Worm (Caenorhabditis elegans): ENCODE results near the gene Y39A3A.4.

The Y39A3A.4 gene

DNA sequence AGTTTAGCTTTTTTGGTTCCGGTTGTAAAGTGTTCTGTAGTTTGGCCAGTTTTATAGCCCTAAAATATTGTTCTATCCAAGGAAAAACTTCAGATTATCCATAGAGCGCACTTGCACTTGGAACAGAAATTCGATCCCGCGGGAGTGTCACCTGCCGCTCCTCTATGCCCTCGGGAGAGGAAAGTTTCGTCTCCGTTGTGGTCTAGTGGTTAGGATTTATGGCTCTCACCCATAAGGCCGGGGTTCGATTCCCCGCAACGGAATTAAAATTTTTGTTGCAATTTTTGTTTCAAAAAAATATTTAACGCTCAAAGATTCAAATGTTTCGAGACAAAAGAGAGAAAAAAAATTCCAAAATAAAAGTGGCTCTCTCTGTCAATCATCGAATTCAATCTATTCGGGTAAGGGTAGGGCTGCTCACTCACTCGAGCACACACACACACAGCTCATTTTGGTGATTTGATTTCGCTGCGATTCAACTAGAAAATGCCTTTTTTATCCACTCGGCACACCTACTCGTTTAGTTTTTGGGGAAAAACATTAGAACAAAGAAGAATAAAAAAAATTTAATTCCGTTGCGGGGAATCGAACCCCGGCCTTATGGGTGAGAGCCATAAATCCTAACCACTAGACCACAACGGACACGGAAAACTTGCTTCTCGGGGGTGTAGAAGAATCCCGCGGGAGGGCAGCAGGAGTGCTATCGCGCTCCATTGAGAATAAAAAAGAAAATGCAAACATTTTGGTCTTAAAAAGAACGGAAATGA lies 43.9 kb downstream of the Y39A3A.4 start (continued):
- TF ChIP-seq F39B2.1 (GFP tag; IDR thresholded peaks at IDR 0.05) (no peak), ama-1 (optimal IDR thresholded peaks at IDR 0.05) (no peak), ama-1 (GFP tag; optimal IDR thresholded peaks at IDR 0.05) (peak in 1 of 2 experiments; percentile 77), hmg-1.2 (GFP tag; IDR thresholded peaks at IDR 0.05) (peak; percentile 72), Y95B8A.8 (GFP tag; IDR thresholded peaks at IDR 0.05) (no peak)

- TF ChIP-seq cebp-2 (GFP tag; IDR thresholded peaks at IDR 0.05) (no peak), snpc-1.3 (tag; optimal IDR thresholded peaks at IDR 0.05; ENCODE audit: insufficient read depth) (no peak), F57C9.4 (tag; optimal IDR thresholded peaks at IDR 0.05) (no peak), ceh-79 (tag; optimal IDR thresholded peaks at IDR 0.05) (no peak), ekl-4 (GFP tag; IDR thresholded peaks at IDR 0.05) (no peak), zim-3 (tag; optimal IDR thresholded peaks at IDR 0.05) (no peak), ama-1 (optimal IDR thresholded peaks at IDR 0.05) (no peak), ama-1 (GFP tag; optimal IDR thresholded peaks at IDR 0.05) (peak in 1 of 2 experiments; percentile 60), efl-1 (GFP tag; optimal IDR thresholded peaks at IDR 0.05) (no peak), unc-130 (GFP tag; optimal IDR thresholded peaks at IDR 0.05) (no peak), hmg-1.2 (GFP tag; IDR thresholded peaks at IDR 0.05) (peak; percentile 43), B0261.1 (tag; optimal IDR thresholded peaks at IDR 0.05) (no peak), F23B12.7 (tag; optimal IDR thresholded peaks at IDR 0.05; ENCODE audit: insufficient read depth) (no peak), ets-4 (GFP tag; optimal IDR thresholded peaks at IDR 0.05) (no peak), ztf-25 (GFP tag; IDR thresholded peaks at IDR 0.05) (no peak), snpc-3.4 (tag; optimal IDR thresholded peaks at IDR 0.05) (peak; percentile 47), nhr-179 (tag; optimal IDR thresholded peaks at IDR 0.05) (no peak), akir-1 (GFP tag; optimal IDR thresholded peaks at IDR 0.05) (no peak), ztf-18 (tag; optimal IDR thresholded peaks at IDR 0.05) (no peak), nhr-90 (tag; optimal IDR thresholded peaks at IDR 0.05) (no peak), nfya-1 (tag; optimal IDR thresholded peaks at IDR 0.05; ENCODE audit: borderline replicate concordance, insufficient read depth) (no peak), lin-26 (GFP tag; IDR thresholded peaks at IDR 0.05) (peak; percentile 67; the same call in 1 of the 2 replicates), rpc-1 (optimal IDR thresholded peaks at IDR 0.05) (peak; percentile 57), rpc-1 (tag; optimal IDR thresholded peaks at IDR 0.05) (no peak), snpc-4 (GFP tag; optimal IDR thresholded peaks at IDR 0.05) (no peak), snpc-4 (tag; optimal IDR thresholded peaks at IDR 0.05) (no peak), K12H6.12 (tag; optimal IDR thresholded peaks at IDR 0.05) (no peak), tbp1 (GFP tag; optimal IDR thresholded peaks at IDR 0.05) (peak; percentile 89), madf-10 (tag; optimal IDR thresholded peaks at IDR 0.05) (no peak), lin-54 (GFP tag; optimal IDR thresholded peaks at IDR 0.05) (no peak), gei-17 (GFP tag; optimal IDR thresholded peaks at IDR 0.05) (no peak), zfh-2 (GFP tag; conservative IDR thresholded peaks at IDR 0.05) (no peak), snpc-1.1 (tag; optimal IDR thresholded peaks at IDR 0.05; ENCODE audit: insufficient read depth) (no peak), dpl-1 (GFP tag; optimal IDR thresholded peaks at IDR 0.05) (no peak), Y53F4B.3 (GFP tag; IDR thresholded peaks at IDR 0.05) (no peak)
Observed at ce11 chrIII:2031746-2032145, 44.6 kb downstream of the Y39A3A.4 start.

Measured in whole organism, young adult.